Fruit fly (Drosophila melanogaster): ENCODE data around the gene CG43349.

Gene CG43349

DNA sequence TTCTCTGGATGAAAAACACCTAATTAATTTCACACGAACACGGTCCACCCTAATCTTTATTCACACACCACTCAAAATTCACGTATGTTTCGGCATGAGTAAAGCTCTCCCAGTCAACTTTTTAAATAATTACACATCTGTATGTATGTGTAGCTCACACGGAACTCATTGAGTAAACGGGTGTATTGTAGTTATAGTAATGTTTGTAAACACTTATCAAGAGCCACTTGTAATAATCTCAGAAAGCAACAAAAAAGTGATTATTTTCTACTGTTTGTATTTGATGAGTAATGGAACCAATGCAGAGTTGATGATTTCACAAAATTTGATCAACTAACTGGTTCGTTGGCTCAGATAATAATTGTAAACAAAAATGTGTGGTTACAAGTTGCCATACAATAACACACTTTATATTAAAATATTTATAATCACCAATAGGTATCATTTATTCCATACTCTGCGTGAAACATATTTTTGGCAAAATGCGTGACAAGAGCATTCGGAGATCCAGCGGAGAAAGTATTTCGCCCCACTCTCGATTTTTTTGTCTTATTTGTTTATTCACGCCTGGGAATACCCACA is 18.0 kb downstream of the CG43349 start (continued):
- TF ChIP-seq sna (GFP tag; IDR thresholded peaks at IDR 0.05; ENCODE audit: partially characterized antibody) (no peak), cwo (GFP tag; optimal IDR thresholded peaks at IDR 0.05) (no peak), CG9797 (GFP tag; optimal IDR thresholded peaks at IDR 0.05) (no peak), CG12769 (tag; optimal IDR thresholded peaks at IDR 0.05) (peak; percentile 57), gsb-n (tag; optimal IDR thresholded peaks at IDR 0.05) (no peak), chinmo (GFP tag; IDR thresholded peaks at IDR 0.05; ENCODE audit: partially characterized antibody) (no peak), CG30403 (GFP tag; optimal IDR thresholded peaks at IDR 0.05) (peak; percentile 10), stwl (tag; optimal IDR thresholded peaks at IDR 0.05) (no peak), CG8924 (tag; optimal IDR thresholded peaks at IDR 0.05) (peak; percentile 38), CrebB (tag; optimal IDR thresholded peaks at IDR 0.05) (peak; percentile 31), Ptx1 (GFP tag; IDR thresholded peaks at IDR 0.05) (0 out of 2 replicates have a peak, but pooled peaks have one; percentile 20), Xbp1 (GFP tag; optimal IDR thresholded peaks at IDR 0.05) (peak; percentile 53), CG3407 (GFP tag; optimal IDR thresholded peaks at IDR 0.05) (no peak), Usf (GFP tag; optimal IDR thresholded peaks at IDR 0.05) (no peak), ranshi (GFP tag; IDR thresholded peaks at IDR 0.05) (0 out of 2 replicates have a peak, but pooled peaks have one; percentile 24), CG12942 (GFP tag; optimal IDR thresholded peaks at IDR 0.05) (no peak), Max (GFP tag; optimal IDR thresholded peaks at IDR 0.05) (no peak), E2f1 (GFP tag; IDR thresholded peaks at IDR 0.05) (peak; percentile 6; the same call in 1 of the 2 replicates), crol (GFP tag; IDR thresholded peaks at IDR 0.05) (no peak), CG7839 (tag; optimal IDR thresholded peaks at IDR 0.05) (peak; percentile 40), fd3F (GFP tag; optimal IDR thresholded peaks at IDR 0.05) (no peak), twi (tag; optimal IDR thresholded peaks at IDR 0.05) (no peak), CG14441 (GFP tag; IDR thresholded peaks at IDR 0.05) (no peak), HLH3B (GFP tag; IDR thresholded peaks at IDR 0.05) (no peak), ab (GFP tag; optimal IDR thresholded peaks at IDR 0.05) (no peak), CG31224 (GFP tag; IDR thresholded peaks at IDR 0.05) (no peak), bbx (GFP tag; IDR thresholded peaks at IDR 0.05; ENCODE audit: partially characterized antibody) (no peak), ham (GFP tag; IDR thresholded peaks at IDR 0.05) (no peak), Ssrp (tag; optimal IDR thresholded peaks at IDR 0.05) (no peak), D19B (GFP tag; optimal IDR thresholded peaks at IDR 0.05) (peak; percentile 70), CG8478 (optimal IDR thresholded peaks at IDR 0.05) (no peak), CG6854 (GFP tag; optimal IDR thresholded peaks at IDR 0.05) (no peak), Hr78 (GFP tag; optimal IDR thresholded peaks at IDR 0.05) (no peak), Mad (GFP tag; optimal IDR thresholded peaks at IDR 0.05) (no peak), Mes4 (GFP tag; optimal IDR thresholded peaks at IDR 0.05) (no peak), Dip2 (GFP tag; IDR thresholded peaks at IDR 0.05) (no peak), CG9437 (GFP tag; optimal IDR thresholded peaks at IDR 0.05) (peak; percentile 31), chif (GFP tag; optimal IDR thresholded peaks at IDR 0.05) (no peak), CG8359 (GFP tag; optimal IDR thresholded peaks at IDR 0.05; ENCODE audit: borderline replicate concordance) (no peak), mam (GFP tag; optimal IDR thresholded peaks at IDR 0.05) (no peak), odd (GFP tag; optimal IDR thresholded peaks at IDR 0.05) (no peak), NC2β (GFP tag; optimal IDR thresholded peaks at IDR 0.05) (no peak), CG6689 (GFP tag; IDR thresholded peaks at IDR 0.05) (no peak), CG7786 (GFP tag; optimal IDR thresholded peaks at IDR 0.05) (no peak), CG5180 (GFP tag; optimal IDR thresholded peaks at IDR 0.05) (no peak), Vsx1 (GFP tag; optimal IDR thresholded peaks at IDR 0.05) (no peak), wor (GFP tag; IDR thresholded peaks at IDR 0.05) (no peak), Fer1 (GFP tag; optimal IDR thresholded peaks at IDR 0.05) (no peak), CG8281 (tag; optimal IDR thresholded peaks at IDR 0.05) (no peak), CG14014 (GFP tag; IDR thresholded peaks at IDR 0.05) (peak; percentile 40; the same call in 1 of the 2 replicates)

Measured in whole organism, embryonic.